Fruit fly (Drosophila melanogaster): ENCODE measurements around the gene stumps.

DNA sequence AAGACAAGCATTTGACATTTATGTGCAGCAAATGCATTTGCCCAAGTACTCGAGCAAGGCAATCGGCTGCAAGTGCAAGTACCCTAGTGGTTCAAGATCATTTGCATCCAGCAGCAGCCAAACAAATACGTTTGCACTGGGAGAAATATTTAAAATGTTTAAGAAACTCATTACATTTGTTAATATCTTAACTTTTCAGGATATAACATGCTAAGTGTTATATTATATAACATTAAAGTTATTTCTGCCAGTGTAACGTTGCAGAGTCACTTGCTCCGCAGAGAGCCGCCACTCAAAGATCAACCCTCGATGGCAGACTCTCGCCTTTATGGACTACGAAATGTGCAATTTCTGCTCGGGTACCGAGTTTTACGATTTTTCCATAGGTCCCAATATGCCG is 12.5 kb downstream of the stumps start:
- TF ChIP-seq h (GFP tag; optimal IDR thresholded peaks at IDR 0.05) = no peak
- no peak for TF ChIP-seq CG9705 (GFP tag; optimal IDR thresholded peaks at IDR 0.05)
- no peak for TF ChIP-seq Jra (GFP tag; optimal IDR thresholded peaks at IDR 0.05)
- no peak for TF ChIP-seq psq (GFP tag; optimal IDR thresholded peaks at IDR 0.05)
- TF ChIP-seq GATAd (GFP tag; optimal IDR thresholded peaks at IDR 0.05) = no peak
- no peak for TF ChIP-seq dmrt93B (GFP tag; optimal IDR thresholded peaks at IDR 0.05)
- no peak for TF ChIP-seq lola (GFP tag; optimal IDR thresholded peaks at IDR 0.05)
- TF ChIP-seq usp (GFP tag; optimal IDR thresholded peaks at IDR 0.05) = no peak
- no peak for TF ChIP-seq OdsH (GFP tag; optimal IDR thresholded peaks at IDR 0.05)
- TF ChIP-seq ey (GFP tag; optimal IDR thresholded peaks at IDR 0.05) = no peak
- no peak for TF ChIP-seq br (GFP tag; optimal IDR thresholded peaks at IDR 0.05)
- no peak for TF ChIP-seq tai (GFP tag; optimal IDR thresholded peaks at IDR 0.05)
- no peak for TF ChIP-seq brk (GFP tag; optimal IDR thresholded peaks at IDR 0.05)

Measured in whole organism, wandering third instar larva.